Worm (Caenorhabditis elegans) whole organism, mixed stage, embryonic: ENCODE measurements around the gene acly-1.

Experiments used
- M03D4.4 ChIP-seq: sonication (generic microtip); optimal IDR thresholded peaks from 2 replicates; lab custom pipeline; 2017; ENCODE audit warnings: mild to moderate bottlenecking, missing genetic modification characterization, missing compliant biosample characterization
- bed-3 ChIP-seq: fragments of 200-800 bp; sonication (Bioruptor generic); optimal IDR thresholded peaks from 3 replicates; lab custom pipeline; 2018; ENCODE audit warnings: mild to moderate bottlenecking, missing genetic modification characterization, moderate library complexity, missing compliant biosample characterization
- ceh-39 ChIP-seq: fragments of 150-350 bp; optimal IDR thresholded peaks from 2 replicates; lab custom pipeline; 2014; ENCODE audit warnings: missing biosample characterization, missing genetic modification characterization
- ceh-43 ChIP-seq: fragments of 200-800 bp; sonication (Bioruptor generic); optimal IDR thresholded peaks from 2 replicates; lab custom pipeline; 2018; ENCODE audit warnings: mild to moderate bottlenecking, missing genetic modification characterization, moderate library complexity, missing compliant biosample characterization
- ces-1 ChIP-seq: fragments of 150-350 bp; optimal IDR thresholded peaks from 2 replicates; lab custom pipeline; 2014; ENCODE audit warnings: missing biosample characterization, missing genetic modification reagents, missing genetic modification characterization
- cnd-1 ChIP-seq: fragments of 200-800 bp; sonication (Bioruptor generic); optimal IDR thresholded peaks from 2 replicates; lab custom pipeline; 2018; ENCODE audit warnings: mild to moderate bottlenecking, missing genetic modification characterization, missing compliant biosample characterization
- elt-3 ChIP-seq: fragments of 150-350 bp; optimal IDR thresholded peaks from 2 replicates; lab custom pipeline; 2014; ENCODE audit warnings: missing biosample characterization, missing genetic modification characterization
- flh-1 ChIP-seq: fragments of 200-800 bp; sonication (Bioruptor generic); optimal IDR thresholded peaks from 2 replicates; lab custom pipeline; 2018; ENCODE audit warnings: mild to moderate bottlenecking, missing genetic modification characterization, moderate library complexity, missing compliant biosample characterization
- ham-2 ChIP-seq: fragments of 200-800 bp; sonication (Bioruptor generic); optimal IDR thresholded peaks from 2 replicates; lab custom pipeline; 2018; ENCODE audit warnings: mild to moderate bottlenecking, missing genetic modification characterization, missing compliant biosample characterization
- hlh-1 ChIP-seq: fragments of 150-350 bp; optimal IDR thresholded peaks from 2 replicates; lab custom pipeline; 2014; ENCODE audit warnings: missing biosample characterization, missing genetic modification reagents, missing genetic modification characterization
- lin-32 ChIP-seq: fragments of 200-800 bp; sonication (Bioruptor generic); optimal IDR thresholded peaks from 2 replicates; lab custom pipeline; 2018; ENCODE audit warnings: mild to moderate bottlenecking, missing genetic modification characterization, missing compliant biosample characterization
- lsy-2 ChIP-seq: fragments of 150-350 bp; optimal IDR thresholded peaks from 2 replicates; lab custom pipeline; 2014; ENCODE audit warnings: missing biosample characterization, missing genetic modification characterization
- mab-5 ChIP-seq: fragments of 150-350 bp; optimal IDR thresholded peaks from 2 replicates; lab custom pipeline; 2014; ENCODE audit warnings: missing biosample characterization, missing genetic modification characterization
- mep-1 ChIP-seq: fragments of 150-350 bp; optimal IDR thresholded peaks from 2 replicates; lab custom pipeline; 2017; ENCODE audit warnings: missing biosample characterization, missing genetic modification reagents, missing genetic modification characterization, inconsistent platforms
- mls-2 ChIP-seq: sonication (generic microtip); optimal IDR thresholded peaks from 2 replicates; lab custom pipeline; 2016; ENCODE audit warnings: mild to moderate bottlenecking, missing genetic modification characterization, moderate library complexity, missing compliant biosample characterization
- nhr-12 ChIP-seq: fragments of 150-350 bp; optimal IDR thresholded peaks from 2 replicates; lab custom pipeline; 2014; ENCODE audit warnings: missing biosample characterization, missing genetic modification characterization
- nhr-2 ChIP-seq: fragments of 150-350 bp; optimal IDR thresholded peaks from 2 replicates; lab custom pipeline; 2014; ENCODE audit warnings: missing biosample characterization, missing genetic modification characterization
- nhr-237 ChIP-seq: fragments of 150-350 bp; optimal IDR thresholded peaks from 2 replicates; lab custom pipeline; 2014; ENCODE audit warnings: missing biosample characterization, missing genetic modification characterization
- nhr-28 ChIP-seq: fragments of 150-350 bp; optimal IDR thresholded peaks from 2 replicates; lab custom pipeline; 2014; ENCODE audit warnings: missing biosample characterization, missing genetic modification characterization
- nhr-76 ChIP-seq: sonication (generic microtip); optimal IDR thresholded peaks from 2 replicates; lab custom pipeline; 2017; ENCODE audit warnings: missing biosample characterization, missing genetic modification characterization
- pha-4 ChIP-seq: fragments of 150-350 bp; optimal IDR thresholded peaks from 2 replicates; lab custom pipeline; 2018; ENCODE audit warnings: missing biosample characterization, missing genetic modification reagents, missing genetic modification characterization
- sem-2 ChIP-seq: fragments of 200-800 bp; sonication (Bioruptor generic); optimal IDR thresholded peaks from 2 replicates; lab custom pipeline; 2018; ENCODE audit warnings: mild to moderate bottlenecking, missing genetic modification characterization, missing compliant biosample characterization
- snpc-4 ChIP-seq: fragments of 150-350 bp; optimal IDR thresholded peaks from 2 replicates; lab custom pipeline; 2014; ENCODE audit warnings: missing biosample characterization, missing genetic modification characterization
- sptf-1 ChIP-seq: sonication (generic microtip); optimal IDR thresholded peaks from 2 replicates; lab custom pipeline; 2017; ENCODE audit warnings: mild to moderate bottlenecking, missing genetic modification characterization, moderate library complexity, missing compliant biosample characterization
- tbx-8 ChIP-seq: fragments of 200-800 bp; sonication (Bioruptor generic); optimal IDR thresholded peaks from 2 replicates; lab custom pipeline; 2018; ENCODE audit warnings: mild to moderate bottlenecking, missing genetic modification characterization, moderate library complexity, missing compliant biosample characterization
- unc-120 ChIP-seq: sonication (generic microtip); optimal IDR thresholded peaks from 2 replicates; lab custom pipeline; 2017; ENCODE audit warnings: missing genetic modification characterization, missing compliant biosample characterization; ENCODE audit not compliant: poor library complexity, severe bottlenecking
- unc-39 ChIP-seq: fragments of 150-350 bp; optimal IDR thresholded peaks from 2 replicates; lab custom pipeline; 2014; ENCODE audit warnings: missing biosample characterization, missing genetic modification characterization
- unc-62 ChIP-seq: fragments of 150-350 bp; optimal IDR thresholded peaks from 2 replicates; lab custom pipeline; 2014; ENCODE audit warnings: missing biosample characterization, missing genetic modification reagents, missing genetic modification characterization
- zip-8 ChIP-seq: fragments of 150-350 bp; optimal IDR thresholded peaks from 2 replicates; lab custom pipeline; 2014; ENCODE audit warnings: missing biosample characterization, missing genetic modification characterization
- ztf-11 ChIP-seq: fragments of 150-350 bp; optimal IDR thresholded peaks from 2 replicates; lab custom pipeline; 2014; ENCODE audit warnings: missing biosample characterization, missing genetic modification characterization

Gene acly-1

DNA sequence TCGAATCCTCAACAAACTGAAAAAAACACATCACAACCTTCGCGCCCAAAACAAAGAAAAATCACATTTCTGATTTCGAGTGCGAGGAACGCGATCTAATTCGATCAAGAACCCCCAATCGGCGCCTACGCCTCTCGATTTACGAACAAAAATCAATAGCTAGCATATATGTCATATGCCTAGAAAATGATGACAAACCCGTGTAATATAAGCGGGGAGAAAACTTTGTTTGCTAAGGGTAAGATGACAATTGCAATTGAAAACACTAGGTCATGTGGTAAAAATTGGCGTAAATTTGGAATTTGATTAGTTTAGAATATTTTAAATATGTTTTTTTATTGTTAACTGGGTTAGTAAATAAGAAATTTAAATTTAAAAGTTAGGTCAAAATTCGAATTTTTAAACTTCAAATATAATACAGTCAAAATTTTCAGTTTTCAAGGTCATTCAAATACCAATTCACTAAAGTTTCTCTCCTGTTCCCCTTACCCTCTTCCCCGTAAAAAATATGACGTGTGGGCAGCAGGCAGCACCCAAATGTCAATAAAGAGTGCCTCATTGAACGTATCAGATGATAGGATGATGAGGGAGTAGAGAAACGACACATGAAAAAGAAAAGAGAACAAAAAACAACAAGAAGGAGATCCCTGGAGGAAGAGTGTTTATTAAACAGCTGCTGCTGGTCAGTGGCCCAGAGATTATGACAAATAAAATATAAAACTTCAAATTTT is 22.8 kb upstream of the acly-1 start:
- no peak for TF ChIP-seq sem-2 (GFP tag; lab: Kevin White, UChicago)
- no peak for TF ChIP-seq unc-39 (tag; lab: Kevin White, UChicago)
- TF ChIP-seq unc-120 = peak; percentile 39
- TF ChIP-seq mls-2 (tag; lab: Kevin White, UChicago) = no peak
- peak; percentile 67 for TF ChIP-seq hlh-1
- peak; percentile 54 for TF ChIP-seq unc-62 (GFP tag; lab: Kevin White, UChicago)
- TF ChIP-seq cnd-1 (tag; lab: Kevin White, UChicago) = no peak
- peak; percentile 60 for TF ChIP-seq pha-4 (tag; lab: Kevin White, UChicago)
- TF ChIP-seq zip-8 (tag; lab: Kevin White, UChicago) = no peak
- no peak for TF ChIP-seq mab-5 (tag; lab: Kevin White, UChicago)
- TF ChIP-seq lin-32 = no peak
- TF ChIP-seq nhr-12 (tag; lab: Kevin White, UChicago) = no peak
- no peak for TF ChIP-seq M03D4.4
- TF ChIP-seq ham-2 (GFP tag; lab: Kevin White, UChicago) = no peak
- TF ChIP-seq ces-1 (GFP tag; lab: Kevin White, UChicago) = no peak
- TF ChIP-seq nhr-237 (tag; lab: Kevin White, UChicago) = no peak
- no peak for TF ChIP-seq flh-1 (GFP tag; lab: Kevin White, UChicago)
- no peak for TF ChIP-seq ceh-39 (tag; lab: Kevin White, UChicago)

- TF ChIP-seq pha-4 (tag; lab: Kevin White, UChicago) (no peak), lsy-2 (tag; lab: Kevin White, UChicago) (no peak), ceh-43 (no peak), elt-3 (tag; lab: Kevin White, UChicago) (no peak), nhr-76 (tag; lab: Kevin White, UChicago) (no peak), mls-2 (tag; lab: Kevin White, UChicago) (no peak), ham-2 (GFP tag; lab: Kevin White, UChicago) (no peak), mep-1 (tag; lab: Kevin White, UChicago) (no peak), M03D4.4 (no peak), cnd-1 (tag; lab: Kevin White, UChicago) (no peak), snpc-4 (no peak), nhr-12 (tag; lab: Kevin White, UChicago) (no peak), nhr-28 (tag; lab: Kevin White, UChicago) (no peak)
These were observed 20.5 kb upstream of the acly-1 start, which contains the start of gene D1005.2 for ce11 chrX:1458793-1459192. Gene D1005.2 (plus strand): TSS chrX:1459022.

DNA sequence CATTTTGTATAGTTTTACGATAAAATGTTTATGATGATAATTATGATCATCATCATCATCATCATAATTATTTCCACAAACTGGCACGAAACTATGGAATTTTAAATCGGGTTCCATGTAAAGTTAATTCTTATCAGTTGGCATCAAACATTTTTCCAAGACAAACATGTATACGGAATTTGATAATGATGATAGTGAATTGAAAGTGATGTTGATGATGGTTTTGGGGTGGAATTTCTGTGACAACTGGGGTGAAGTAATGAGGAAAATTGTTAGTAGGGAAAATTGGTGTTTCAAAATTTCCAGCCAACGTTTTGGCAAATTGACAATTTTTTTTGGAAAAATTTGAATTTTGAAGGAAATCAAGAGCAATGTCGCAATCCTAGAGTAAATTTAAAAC is 19.6 kb upstream of the acly-1 start:
- TF ChIP-seq tbx-8 (GFP tag; lab: Kevin White, UChicago) (no peak), ceh-43 (no peak), elt-3 (tag; lab: Kevin White, UChicago) (no peak), ztf-11 (tag; lab: Kevin White, UChicago) (no peak), pha-4 (tag; lab: Kevin White, UChicago) (no peak), nhr-2 (tag; lab: Kevin White, UChicago) (no peak), zip-8 (tag; lab: Kevin White, UChicago) (no peak), cnd-1 (tag; lab: Kevin White, UChicago) (no peak), nhr-237 (tag; lab: Kevin White, UChicago) (no peak), M03D4.4 (no peak), mls-2 (tag; lab: Kevin White, UChicago) (no peak), bed-3 (no peak), hlh-1 (no peak), ceh-39 (tag; lab: Kevin White, UChicago) (no peak), sptf-1 (no peak)

DNA sequence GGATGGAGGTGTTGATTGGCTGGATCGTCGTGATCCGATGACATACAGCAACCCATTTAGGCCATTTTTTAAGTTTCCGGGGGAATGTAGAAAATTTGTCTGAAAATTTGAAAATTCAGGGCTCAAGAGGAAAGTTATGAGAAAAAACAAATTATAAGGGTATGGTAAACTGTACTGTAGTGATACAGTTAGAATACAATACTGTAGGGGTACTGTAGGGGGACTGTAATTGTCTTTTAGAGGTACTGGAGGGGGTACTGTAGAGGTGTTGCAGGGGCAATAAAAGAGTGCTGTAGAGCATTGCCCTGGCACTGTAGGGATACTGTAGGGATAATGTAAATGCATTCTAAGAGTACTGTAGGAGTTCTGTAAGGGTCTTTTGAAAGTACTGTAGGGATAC is 14.6 kb upstream of the acly-1 start, which contains the start of gene D1005.6:
D1005.6 (minus strand) TSS at position 101 of the 400 bp plus-strand sequence.
- no peak for TF ChIP-seq mep-1 (tag; lab: Kevin White, UChicago)
- TF ChIP-seq nhr-12 (tag; lab: Kevin White, UChicago) = no peak
- TF ChIP-seq ham-2 (GFP tag; lab: Kevin White, UChicago) = no peak
- TF ChIP-seq nhr-76 (tag; lab: Kevin White, UChicago) = no peak

- TF ChIP-seq unc-120 (no peak), ces-1 (GFP tag; lab: Kevin White, UChicago) (peak; percentile 40)
These were observed 11.3 kb upstream of the acly-1 start for ce11 chrX:1468057-1468456.
